Fruit fly (Drosophila melanogaster) whole organism: ENCODE results near the gene CG7650.

Source experiments
- CG8478 ChIP-seq: fragments of >200 bp; optimal IDR thresholded peaks from 2 replicates; lab custom pipeline; 2018; ENCODE audit warnings: inconsistent platforms
- Dll ChIP-seq: fragments of >200 bp; optimal IDR thresholded peaks from 2 replicates; lab custom pipeline; 2017
- EcR ChIP-seq, 2 experiments: fragments of >200 bp; optimal IDR thresholded peaks; 2 replicates each; lab custom pipeline; 2017; ENCODE audit warnings: missing biosample characterization in 2 of 2, missing genetic modification characterization in 2 of 2, missing genetic modification reagents in 2 of 2
- pan ChIP-seq: fragments of >200 bp; optimal IDR thresholded peaks from 2 replicates; lab custom pipeline; 2017
- psq ChIP-seq: fragments of >200 bp; optimal IDR thresholded peaks from 2 replicates; lab custom pipeline; 2017
- usp ChIP-seq: fragments of >200 bp; optimal IDR thresholded peaks from 2 replicates; lab custom pipeline; 2017; ENCODE audit warnings: missing biosample characterization, missing genetic modification characterization, mixed read lengths

Gene CG7650

dm6 chr3L:15639978-15640377, 29.8 kb upstream of the CG7650 start:
- TF ChIP-seq usp (GFP tag; lab: Kevin White, UChicago): no peak

DNA sequence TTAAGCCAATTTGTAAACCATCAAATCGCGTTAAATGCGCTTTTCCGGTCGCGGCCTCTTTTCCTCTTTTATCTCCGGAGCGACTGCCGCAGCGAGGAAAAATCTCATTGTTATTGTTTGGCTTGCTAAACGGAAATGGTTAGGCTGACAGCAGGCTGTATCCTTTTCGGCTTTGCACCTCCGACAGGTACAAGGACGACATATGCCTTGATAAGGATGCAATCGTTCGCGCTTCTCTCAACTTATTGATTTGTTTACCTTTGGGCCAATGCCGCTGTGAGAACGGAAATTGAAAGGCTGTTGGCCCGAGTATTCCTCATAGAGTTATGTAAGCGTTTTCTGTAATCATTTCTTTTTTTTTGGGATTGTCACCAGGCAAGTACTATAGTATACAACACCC, 28.3 kb upstream of the CG7650 start:
- no peak for TF ChIP-seq pan (lab: Kevin White, UChicago)
- TF ChIP-seq EcR (GFP tag; optimal IDR thresholded peaks at IDR 0.05; lab: Kevin White, UChicago): no peak
- no peak for TF ChIP-seq CG8478 (lab: Kevin White, UChicago)
- no peak for TF ChIP-seq Dll
- TF ChIP-seq usp (GFP tag; lab: Kevin White, UChicago): no peak
- TF ChIP-seq psq (lab: Kevin White, UChicago): no peak

- TF ChIP-seq usp (GFP tag; lab: Kevin White, UChicago) (no peak), psq (lab: Kevin White, UChicago) (no peak), Dll (no peak), CG8478 (lab: Kevin White, UChicago) (no peak), EcR (GFP tag; optimal IDR thresholded peaks at IDR 0.05; lab: Kevin White, UChicago) (no peak), pan (lab: Kevin White, UChicago) (no peak)
Measured at dm6 chr3L:15637618-15638017, 27.4 kb upstream of the CG7650 start.

DNA sequence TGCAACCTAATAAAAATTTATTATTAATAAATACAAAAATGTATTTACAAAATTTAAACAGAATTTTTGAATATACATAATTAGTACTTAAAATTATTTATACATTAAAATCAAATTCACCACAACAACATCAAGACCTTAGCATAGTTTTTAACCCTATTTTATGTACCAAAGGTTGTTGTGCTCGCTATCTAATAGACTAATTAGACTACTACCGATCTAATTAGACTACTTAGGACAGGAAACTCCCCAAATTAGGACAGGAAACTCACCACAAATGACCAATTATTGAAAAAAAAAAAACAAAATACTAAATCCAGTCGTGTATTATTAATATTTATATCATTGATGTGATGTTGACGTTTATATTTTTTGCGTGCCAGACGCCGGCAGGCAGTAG, 26.8 kb upstream of the CG7650 start:
- TF ChIP-seq psq (lab: Kevin White, UChicago) (no peak), CG8478 (lab: Kevin White, UChicago) (no peak), Dll (no peak), pan (lab: Kevin White, UChicago) (no peak), EcR (GFP tag; optimal IDR thresholded peaks at IDR 0.05; lab: Kevin White, UChicago) (no peak), usp (GFP tag; lab: Kevin White, UChicago) (no peak)

DNA sequence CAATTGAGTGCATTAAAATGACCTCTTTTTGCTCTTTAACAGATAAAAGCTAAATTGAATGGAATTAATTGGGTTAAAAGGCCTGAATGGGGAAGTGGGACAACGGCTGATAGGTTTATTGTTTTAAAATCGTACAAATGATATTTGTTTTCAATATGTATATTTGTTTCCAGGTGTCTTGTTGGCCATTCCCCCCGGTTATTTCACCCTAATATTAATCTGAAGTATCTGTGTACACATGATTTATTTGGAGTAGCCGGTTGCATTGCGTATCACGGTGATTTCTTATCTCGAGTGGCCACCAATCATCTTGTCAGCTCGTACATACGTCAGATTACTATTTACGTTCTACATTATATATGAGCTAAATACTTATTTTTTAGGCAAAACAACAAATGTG, 26.2 kb upstream of the CG7650 start:
- TF ChIP-seq psq (lab: Kevin White, UChicago): no peak
- no peak for TF ChIP-seq EcR (GFP tag; optimal IDR thresholded peaks at IDR 0.05; lab: Kevin White, UChicago)
- TF ChIP-seq CG8478 (lab: Kevin White, UChicago): no peak
- TF ChIP-seq Dll: no peak
- TF ChIP-seq usp (GFP tag; lab: Kevin White, UChicago): no peak
- no peak for TF ChIP-seq pan (lab: Kevin White, UChicago)

DNA sequence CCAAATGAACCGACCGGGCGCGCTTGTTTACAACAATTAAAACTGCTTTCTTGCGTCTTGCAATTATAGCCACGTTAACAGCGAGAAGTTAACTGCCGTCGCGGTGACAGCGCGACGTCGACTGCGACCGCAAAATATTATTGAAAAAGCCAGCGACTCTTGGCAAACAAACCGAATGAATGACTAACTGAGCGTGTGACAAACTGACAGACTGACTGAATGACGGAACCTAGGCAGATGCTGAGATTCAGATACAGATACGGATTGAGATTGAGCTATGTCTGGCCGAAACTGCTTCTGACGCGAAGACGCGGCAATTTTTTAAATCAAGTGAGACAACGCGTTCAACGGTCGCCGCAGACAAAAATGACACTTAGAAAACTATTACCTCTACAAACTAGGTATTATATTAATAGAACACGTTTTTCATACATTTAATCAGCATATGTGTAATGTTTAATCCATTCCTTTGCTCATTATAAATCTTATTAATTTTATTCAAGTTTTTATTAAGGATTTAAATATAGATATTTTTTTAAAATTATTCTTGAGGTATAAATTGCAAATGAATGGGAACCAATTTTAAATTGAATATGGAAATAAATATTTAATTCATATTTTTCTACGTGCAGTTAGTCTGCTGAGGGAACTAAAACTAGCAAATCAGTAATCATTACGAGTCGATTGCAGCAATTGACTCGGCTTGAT, 24.3 kb upstream of the CG7650 start:
- TF ChIP-seq EcR (GFP tag; optimal IDR thresholded peaks at IDR 0.05; lab: Kevin White, UChicago) (no peak), CG8478 (lab: Kevin White, UChicago) (no peak), psq (lab: Kevin White, UChicago) (no peak), usp (GFP tag; lab: Kevin White, UChicago) (no peak), Dll (no peak), pan (lab: Kevin White, UChicago) (no peak)

DNA sequence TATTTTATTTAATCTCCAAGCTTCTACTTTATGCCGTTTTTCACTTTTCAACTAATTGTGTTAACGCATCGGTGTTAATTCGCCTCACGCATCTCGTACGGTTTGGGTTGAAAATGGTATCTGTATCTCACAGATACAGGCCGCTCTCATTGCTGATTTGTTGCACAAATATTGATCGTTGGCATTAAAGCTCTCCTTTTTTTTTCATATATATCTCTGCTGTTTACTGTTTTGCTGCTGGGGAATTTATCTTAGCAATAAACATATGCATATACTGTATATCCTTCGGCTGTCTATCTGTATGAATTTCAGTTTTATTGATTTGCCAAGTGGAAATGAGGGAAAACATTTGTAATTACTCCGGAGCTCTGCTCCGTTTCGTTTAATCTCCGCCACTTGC, 22.5 kb upstream of the CG7650 start:
- TF ChIP-seq usp (GFP tag; lab: Kevin White, UChicago): no peak
- no peak for TF ChIP-seq pan (lab: Kevin White, UChicago)
- TF ChIP-seq EcR (GFP tag; optimal IDR thresholded peaks at IDR 0.05; lab: Kevin White, UChicago): no peak
- no peak for TF ChIP-seq psq (lab: Kevin White, UChicago)
- TF ChIP-seq Dll: no peak
- no peak for TF ChIP-seq CG8478 (lab: Kevin White, UChicago)

DNA sequence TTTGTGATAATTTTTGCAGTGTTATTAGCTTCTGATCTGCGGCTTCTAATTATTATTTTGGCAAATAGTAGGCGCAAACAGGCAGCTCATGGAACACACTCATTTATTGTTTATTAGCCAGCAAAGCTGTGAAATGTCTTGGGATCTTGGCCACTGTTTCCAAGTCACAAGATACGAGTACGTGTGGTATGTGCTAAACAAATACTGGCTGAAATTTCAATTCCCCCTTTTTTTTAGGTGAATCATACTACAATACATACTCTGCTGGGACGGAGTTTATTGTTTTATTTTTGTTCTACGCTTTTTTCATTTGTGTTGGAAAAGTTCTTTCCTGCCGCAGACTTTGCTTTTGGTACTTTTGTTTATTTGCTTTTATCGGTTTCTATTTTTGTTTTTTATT, 20.9 kb upstream of the CG7650 start:
- TF ChIP-seq psq (lab: Kevin White, UChicago): no peak

dm6 chr3L:15627295-15627694, 17.1 kb upstream of the CG7650 start:
- TF ChIP-seq EcR (GFP tag; optimal IDR thresholded peaks at IDR 0.05; lab: Kevin White, UChicago) (no peak), psq (lab: Kevin White, UChicago) (no peak), usp (GFP tag; lab: Kevin White, UChicago) (no peak), CG8478 (lab: Kevin White, UChicago) (no peak), pan (lab: Kevin White, UChicago) (no peak), Dll (no peak)

DNA sequence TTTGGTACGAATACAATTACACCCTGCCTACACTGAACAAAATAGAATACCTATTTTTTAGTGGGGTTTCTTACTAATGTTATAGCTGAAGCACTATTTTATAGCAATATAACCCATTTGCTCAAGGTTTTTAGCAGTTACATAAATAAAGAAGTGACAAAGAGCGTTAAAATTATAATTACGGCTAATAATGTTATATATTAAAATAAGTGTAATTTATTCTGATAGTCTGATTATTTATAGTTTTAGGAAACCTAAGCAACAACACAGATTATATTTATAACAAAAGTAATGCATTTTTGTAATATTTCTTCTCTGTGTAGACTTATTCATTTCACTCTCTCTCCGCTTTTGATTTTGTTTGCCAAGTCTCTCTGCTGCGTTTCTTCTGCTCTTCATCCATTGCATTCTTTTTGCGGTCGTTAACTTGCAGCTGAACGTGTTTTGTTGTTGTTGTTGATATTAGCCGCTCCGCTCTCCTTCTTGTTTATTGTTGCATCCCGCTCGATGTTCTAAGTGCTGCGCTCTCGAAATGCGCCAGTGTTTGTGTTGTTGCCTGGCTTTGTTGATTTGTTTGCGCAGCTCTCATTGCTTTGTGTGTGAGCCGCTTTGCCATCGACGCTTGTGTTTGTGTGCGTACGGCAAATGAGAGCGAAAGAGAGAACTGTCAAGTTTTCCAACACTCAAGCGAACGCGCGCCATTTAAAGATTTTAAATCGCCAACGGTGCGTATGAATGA, 15.7 kb upstream of the CG7650 start:
- TF ChIP-seq EcR (GFP tag; optimal IDR thresholded peaks at IDR 0.05; lab: Kevin White, UChicago): peak; percentile 43 to 81
- no peak for TF ChIP-seq usp (GFP tag; lab: Kevin White, UChicago)

DNA sequence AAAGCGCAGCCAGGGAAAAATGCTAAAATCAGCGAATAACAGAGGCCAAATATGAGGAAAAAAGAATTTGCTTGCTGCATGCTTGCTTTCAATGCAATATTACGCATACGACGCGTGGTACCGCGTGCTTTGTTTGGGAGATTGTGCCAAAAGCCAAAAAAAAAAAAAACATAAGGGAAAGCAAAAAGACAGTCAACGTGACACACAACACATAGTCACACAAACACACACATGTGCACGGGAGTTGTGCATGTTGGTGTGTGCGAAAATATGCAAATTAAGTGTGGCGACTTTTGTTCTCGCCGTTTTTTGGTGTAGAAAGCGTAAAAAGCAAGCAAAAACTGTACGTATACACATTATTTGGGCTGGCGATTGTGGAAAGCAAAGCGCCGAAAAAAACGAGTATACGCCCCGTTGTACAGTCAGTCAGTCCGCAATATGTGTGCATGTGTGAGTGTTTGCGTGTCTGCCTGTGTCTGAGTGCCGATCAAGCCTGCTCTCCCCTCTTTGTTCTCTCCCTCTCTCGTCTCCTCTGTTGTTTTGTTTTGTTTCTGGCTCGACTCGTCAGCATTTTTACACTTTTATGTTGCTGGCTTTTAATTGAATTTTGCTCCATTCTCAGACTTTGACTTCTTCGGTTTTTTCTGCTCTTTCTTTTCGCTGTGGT, 14.9 kb upstream of the CG7650 start:
- TF ChIP-seq CG8478 (lab: Kevin White, UChicago) (no peak), pan (lab: Kevin White, UChicago) (no peak), psq (lab: Kevin White, UChicago) (no peak), usp (GFP tag; lab: Kevin White, UChicago) (no peak), EcR (GFP tag; optimal IDR thresholded peaks at IDR 0.05; lab: Kevin White, UChicago) (no peak), Dll (no peak)

DNA sequence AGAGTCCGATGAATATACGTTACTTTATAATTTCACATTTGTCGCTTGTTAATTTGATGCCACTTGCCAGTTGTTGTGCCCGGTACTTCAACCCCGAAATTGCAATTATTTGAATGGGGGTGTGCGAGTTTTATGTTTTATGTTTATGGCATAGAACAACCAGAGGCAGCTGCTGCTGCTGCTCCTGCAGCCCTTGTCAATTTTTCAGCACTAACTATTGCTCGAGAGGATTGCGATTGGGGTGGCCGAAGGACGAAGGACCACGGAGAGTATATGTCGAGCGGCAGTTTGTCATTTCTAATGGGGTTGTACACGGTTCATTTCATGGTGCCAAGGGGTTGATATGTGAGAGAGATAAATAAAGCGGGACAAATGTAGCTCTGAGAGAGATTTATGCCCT, 13.9 kb upstream of the CG7650 start:
- no peak for TF ChIP-seq usp (GFP tag; lab: Kevin White, UChicago)
- no peak for TF ChIP-seq EcR (GFP tag; optimal IDR thresholded peaks at IDR 0.05; lab: Kevin White, UChicago)
- TF ChIP-seq CG8478 (lab: Kevin White, UChicago): no peak
- no peak for TF ChIP-seq Dll
- TF ChIP-seq pan (lab: Kevin White, UChicago): no peak
- no peak for TF ChIP-seq psq (lab: Kevin White, UChicago)
